Worm (Caenorhabditis elegans) whole organism, L4/young adult: ENCODE measurements around the gene T05D4.5.

ENCODE experiments used
- dao-5 ChIP-seq: sonication (generic microtip); optimal IDR thresholded peaks from 2 replicates; lab custom pipeline; 2016; ENCODE audit warnings: missing genotype, missing genetic modification characterization, moderate library complexity, missing compliant biosample characterization
- him-1 ChIP-seq: sonication (generic microtip); optimal IDR thresholded peaks from 2 replicates; lab custom pipeline; 2016; ENCODE audit warnings: missing genotype, missing genetic modification reagents, missing genetic modification characterization, missing compliant biosample characterization

- TF ChIP-seq him-1 (tag; lab: Kevin White, UChicago) (no peak), dao-5 (tag; lab: Kevin White, UChicago) (no peak)
These were observed 41.1 kb downstream of the T05D4.5 start for ce11 chrIII:13621717-13622116.
